Fruit fly (Drosophila melanogaster): ENCODE measurements around the gene CG4511.

The CG4511 gene

dm6 chr3R:10875515-10876434 is 21.5 kb downstream of the CG4511 start, which contains the start of gene Sodh2 (continued):
- TF ChIP-seq Hr78 (GFP tag; optimal IDR thresholded peaks at IDR 0.05) = peak in 1 of 2 experiments; percentile 44
- TF ChIP-seq Opbp (GFP tag; IDR thresholded peaks at IDR 0.05; ENCODE audit: partially characterized antibody) = no peak
- peak; percentile 83 for TF ChIP-seq NFAT (GFP tag; IDR thresholded peaks at IDR 0.05)
- peak; percentile 76 for TF ChIP-seq Ptx1 (GFP tag; IDR thresholded peaks at IDR 0.05)
- peak; percentile 52 for TF ChIP-seq tio (GFP tag; optimal IDR thresholded peaks at IDR 0.05)
- peak; percentile 78 for TF ChIP-seq Dip3 (GFP tag; optimal IDR thresholded peaks at IDR 0.05)
- TF ChIP-seq CG12769 (tag; optimal IDR thresholded peaks at IDR 0.05) = peak; percentile 91
- peak; percentile 70 for TF ChIP-seq CG31365 (tag; optimal IDR thresholded peaks at IDR 0.05)
- TF ChIP-seq hbn (GFP tag; IDR thresholded peaks at IDR 0.05; ENCODE audit: partially characterized antibody) = no peak
- peak; percentile 72 for TF ChIP-seq Vsx1 (GFP tag; optimal IDR thresholded peaks at IDR 0.05)
- peak; percentile 62 for TF ChIP-seq al (GFP tag; IDR thresholded peaks at IDR 0.05)
- TF ChIP-seq CG31224 (GFP tag; IDR thresholded peaks at IDR 0.05) = peak; percentile 23; the same call in 1 of the 2 replicates
- peak; percentile 52 for TF ChIP-seq CG4424 (GFP tag; optimal IDR thresholded peaks at IDR 0.05)
- TF ChIP-seq gcm2 (GFP tag; optimal IDR thresholded peaks at IDR 0.05) = no peak
- no peak for TF ChIP-seq CG1832 (GFP tag; optimal IDR thresholded peaks at IDR 0.05)
- peak; percentile 85 for TF ChIP-seq CG2712 (tag; optimal IDR thresholded peaks at IDR 0.05)
- TF ChIP-seq kni (GFP tag; optimal IDR thresholded peaks at IDR 0.05) = peak; percentile 18
- peak; percentile 91 for TF ChIP-seq Drgx (GFP tag; IDR thresholded peaks at IDR 0.05)
- peak; percentile 68 for TF ChIP-seq CG5180 (GFP tag; optimal IDR thresholded peaks at IDR 0.05)
- TF ChIP-seq bab2 (GFP tag; optimal IDR thresholded peaks at IDR 0.05) = peak; percentile 22
- TF ChIP-seq CG11398 (GFP tag; optimal IDR thresholded peaks at IDR 0.05) = peak; percentile 35
- no peak for TF ChIP-seq tna (GFP tag; IDR thresholded peaks at IDR 0.05; ENCODE audit: partially characterized antibody)
- TF ChIP-seq CG30020 (tag; optimal IDR thresholded peaks at IDR 0.05) = peak; percentile 40
- peak; percentile 82 for TF ChIP-seq Asciz (GFP tag; optimal IDR thresholded peaks at IDR 0.05)
- peak; percentile 44 for TF ChIP-seq CG4854 (GFP tag; optimal IDR thresholded peaks at IDR 0.05)
- TF ChIP-seq ac (GFP tag; optimal IDR thresholded peaks at IDR 0.05) = peak; percentile 2
- no peak for TF ChIP-seq p53 (GFP tag; optimal IDR thresholded peaks at IDR 0.05)
- peak in 1 of 2 experiments; percentile 28 for TF ChIP-seq Trl (optimal IDR thresholded peaks at IDR 0.05)
- TF ChIP-seq Trl (GFP tag; optimal IDR thresholded peaks at IDR 0.05) = peak; percentile 25
- TF ChIP-seq Dp (GFP tag; optimal IDR thresholded peaks at IDR 0.05) = peak; percentile 1
- peak; percentile 73 for TF ChIP-seq CG32772 (GFP tag; IDR thresholded peaks at IDR 0.05)
- peak; percentile 85 for TF ChIP-seq gem (tag; optimal IDR thresholded peaks at IDR 0.05)
- peak; percentile 92 for TF ChIP-seq Ets65A (GFP tag)
- no peak for TF ChIP-seq inv (GFP tag; IDR thresholded peaks at IDR 0.05; ENCODE audit: partially characterized antibody)
- TF ChIP-seq ttk (GFP tag; IDR thresholded peaks at IDR 0.05) = no peak
- TF ChIP-seq nerfin-2 (GFP tag; IDR thresholded peaks at IDR 0.05; ENCODE audit: partially characterized antibody) = no peak
- peak; percentile 53 for TF ChIP-seq CG8944 (GFP tag; optimal IDR thresholded peaks at IDR 0.05)
- peak; percentile 94 for TF ChIP-seq Hmr (GFP tag; optimal IDR thresholded peaks at IDR 0.05)
- TF ChIP-seq CG14014 (GFP tag; IDR thresholded peaks at IDR 0.05) = peak; percentile 71
- no peak for TF ChIP-seq h (optimal IDR thresholded peaks at IDR 0.05)
- TF ChIP-seq CG17328 (GFP tag; IDR thresholded peaks at IDR 0.05) = peak; percentile 50; the same call in 1 of the 2 replicates
- TF ChIP-seq hb (GFP tag; IDR thresholded peaks at IDR 0.05; ENCODE audit: partially characterized antibody) = no peak
- no peak for TF ChIP-seq BEAF-32 (GFP tag; optimal IDR thresholded peaks at IDR 0.05)
- peak; percentile 77; the same call in 1 of the 2 replicates for TF ChIP-seq wdn (GFP tag; IDR thresholded peaks at IDR 0.05)
- peak; percentile 37; the same call in 1 of the 2 replicates for TF ChIP-seq CG4404 (GFP tag; IDR thresholded peaks at IDR 0.05)
- peak; percentile 54; the same call in 1 of the 3 replicates for TF ChIP-seq tgo (GFP tag; IDR thresholded peaks at IDR 0.05)
- peak; percentile 11 for TF ChIP-seq Atf-2 (GFP tag; optimal IDR thresholded peaks at IDR 0.05)
- peak; percentile 67 for TF ChIP-seq Antp (GFP tag; optimal IDR thresholded peaks at IDR 0.05)

All from whole organism, embryonic.